Worm (Caenorhabditis elegans): ENCODE results near the gene F40G12.5.
"Not testable (repeated sequence)": the region's sequence is repeated elsewhere in the genome, so short reads cannot be mapped to it uniquely, and the experiment has no call there.

The F40G12.5 gene

DNA sequence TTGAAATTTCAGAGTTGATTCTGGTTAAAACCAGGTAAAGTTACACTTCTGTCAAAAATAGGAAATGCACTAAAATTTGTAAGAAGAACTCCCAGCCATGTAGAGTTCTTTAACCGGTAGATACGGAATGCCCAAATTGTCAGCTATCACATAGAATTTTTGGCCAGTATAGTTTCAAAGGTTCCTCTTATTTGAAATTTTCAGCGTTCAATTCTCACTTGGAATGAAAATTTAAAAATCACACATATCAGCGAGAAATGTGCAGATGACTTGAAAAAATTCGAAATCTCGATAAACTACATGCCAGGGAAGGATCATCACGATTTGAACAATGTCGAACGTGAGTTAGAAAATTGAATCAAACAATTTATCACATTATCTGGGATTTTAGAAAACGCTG lies 25.9 kb upstream of the F40G12.5 start, which contains the start of gene F14D7.3:
TSS of gene F14D7.3 (plus strand) at position 301 of the 400 bp plus-strand sequence.
- TF ChIP-seq W03F9.2 (tag; optimal IDR thresholded peaks at IDR 0.05) (no peak), dao-5 (tag; optimal IDR thresholded peaks at IDR 0.05) (no peak), him-1 (tag; optimal IDR thresholded peaks at IDR 0.05) (no peak)

ce11 chrV:14294396-14294795 lies 23.8 kb upstream of the F40G12.5 start, which contains the start of gene F14D7.9:
Gene F14D7.9 (plus strand): TSS chrV:14294696.
- no peak for TF ChIP-seq W03F9.2 (tag; optimal IDR thresholded peaks at IDR 0.05)
- TF ChIP-seq him-1 (tag; optimal IDR thresholded peaks at IDR 0.05) = no peak
- no peak for TF ChIP-seq dao-5 (tag; optimal IDR thresholded peaks at IDR 0.05)

DNA sequence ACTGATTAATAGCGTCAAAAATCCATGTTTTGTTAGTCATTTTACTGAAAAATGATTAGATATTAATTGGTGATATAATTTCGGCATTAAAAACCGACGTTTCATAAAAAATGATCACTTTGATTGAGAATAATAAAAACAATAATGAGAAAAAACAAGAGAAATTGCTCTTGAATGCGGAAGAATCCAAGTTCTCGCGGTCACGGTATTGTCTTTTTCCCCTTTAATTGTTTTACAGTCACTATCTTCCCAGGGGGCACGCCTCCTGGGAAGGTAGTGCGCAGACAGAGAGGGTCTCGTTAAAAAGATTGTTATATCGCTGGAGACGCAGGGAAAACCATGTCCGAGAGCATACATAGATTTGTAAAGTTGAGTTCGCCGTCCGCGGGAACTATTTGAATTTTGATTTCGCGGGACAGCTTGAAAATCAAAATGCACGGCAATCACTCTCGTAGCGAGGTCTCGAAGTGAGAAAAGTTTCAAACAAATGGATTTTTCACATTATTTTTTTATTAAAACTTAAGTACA lies 23.1 kb upstream of the F40G12.5 start, which contains the start of gene F14D7.2:
TSS of gene F14D7.2 (minus strand) at position 51 of the 528 bp plus-strand sequence.
- no peak for TF ChIP-seq dao-5 (tag; optimal IDR thresholded peaks at IDR 0.05)

- no peak for TF ChIP-seq dao-5 (tag; optimal IDR thresholded peaks at IDR 0.05)
- no peak for TF ChIP-seq him-1 (tag; optimal IDR thresholded peaks at IDR 0.05)
- no peak for TF ChIP-seq W03F9.2 (tag; optimal IDR thresholded peaks at IDR 0.05)
Observed at ce11 chrV:14290636-14291035, 20.0 kb upstream of the F40G12.5 start, which contains the start of gene F14D7.18. Gene F14D7.18 (minus strand): TSS chrV:14290736.

- TF ChIP-seq dao-5 (tag; optimal IDR thresholded peaks at IDR 0.05) (no peak), W03F9.2 (tag; optimal IDR thresholded peaks at IDR 0.05) (no peak), him-1 (tag; optimal IDR thresholded peaks at IDR 0.05) (no peak)
Observed at ce11 chrV:14289363-14289762, 18.7 kb upstream of the F40G12.5 start, which contains the start of gene F14D7.1. Gene F14D7.1 (minus strand): TSS chrV:14289463.

ce11 chrV:14285803-14286202 lies 15.2 kb upstream of the F40G12.5 start, which contains the start of gene F40G12.11:
Gene F40G12.11 (plus strand): TSS chrV:14286171.
- no peak for TF ChIP-seq W03F9.2 (tag; optimal IDR thresholded peaks at IDR 0.05)
- no peak for TF ChIP-seq him-1 (tag; optimal IDR thresholded peaks at IDR 0.05)
- TF ChIP-seq dao-5 (tag; optimal IDR thresholded peaks at IDR 0.05) = no peak

DNA sequence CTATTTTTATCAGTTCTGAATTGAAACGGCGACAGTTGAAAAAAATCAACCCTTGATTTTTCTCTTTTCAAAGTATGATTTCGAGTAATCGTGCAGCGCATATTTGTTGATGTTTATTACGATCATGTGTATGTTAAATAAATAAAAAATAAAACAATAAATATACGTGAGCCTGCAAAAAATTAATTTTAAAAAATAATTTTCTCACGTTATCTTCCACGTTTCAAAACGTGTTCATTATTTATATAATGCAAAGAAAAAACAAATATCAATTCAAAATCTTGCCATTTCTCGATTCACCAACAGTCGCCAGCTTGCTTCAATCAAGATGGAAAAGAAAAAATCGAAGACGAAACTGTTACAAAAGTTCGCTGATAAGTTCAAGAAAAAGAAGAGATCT lies 12.6 kb upstream of the F40G12.5 start, which contains the start of gene F40G12.10:
TSS of gene F40G12.10 (plus strand) at position 301 of the 400 bp plus-strand sequence.
- TF ChIP-seq him-1 (tag; optimal IDR thresholded peaks at IDR 0.05) (no peak), dao-5 (tag; optimal IDR thresholded peaks at IDR 0.05) (no peak), W03F9.2 (tag; optimal IDR thresholded peaks at IDR 0.05) (no peak)

- TF ChIP-seq dao-5 (tag; optimal IDR thresholded peaks at IDR 0.05) (no peak), him-1 (tag; optimal IDR thresholded peaks at IDR 0.05) (no peak)
Observed at ce11 chrV:14282222-14282709, 11.6 kb upstream of the F40G12.5 start, which contains the start of the genes srt-74 and F40G12.9. Gene srt-74 (minus strand): TSS chrV:14282322. Gene F40G12.9 (plus strand): TSS chrV:14282659.

DNA sequence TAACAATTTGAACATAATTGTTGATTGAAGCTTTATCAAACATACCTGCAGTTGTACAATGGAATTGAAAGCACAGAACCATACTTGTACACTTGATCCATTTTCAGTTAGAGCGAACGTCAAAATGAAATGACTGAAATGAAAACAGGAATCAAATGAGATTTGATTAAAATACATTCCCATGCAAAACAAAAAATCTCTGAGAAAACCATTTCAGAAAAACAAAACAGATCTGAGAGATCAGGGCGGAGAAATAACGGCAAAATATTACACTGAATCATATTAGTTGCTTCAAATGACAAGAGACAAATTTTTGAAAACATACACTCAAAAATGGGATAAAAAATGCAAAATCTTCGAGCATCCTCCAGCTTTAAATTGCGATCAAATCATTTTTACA lies 9.1 kb upstream of the F40G12.5 start, which contains the start of gene srt-33:
TSS of gene srt-33 (minus strand) at position 101 of the 400 bp plus-strand sequence.
- TF ChIP-seq him-1 (tag; optimal IDR thresholded peaks at IDR 0.05) (no peak), dao-5 (tag; optimal IDR thresholded peaks at IDR 0.05) (no peak), W03F9.2 (tag; optimal IDR thresholded peaks at IDR 0.05) (no peak)

DNA sequence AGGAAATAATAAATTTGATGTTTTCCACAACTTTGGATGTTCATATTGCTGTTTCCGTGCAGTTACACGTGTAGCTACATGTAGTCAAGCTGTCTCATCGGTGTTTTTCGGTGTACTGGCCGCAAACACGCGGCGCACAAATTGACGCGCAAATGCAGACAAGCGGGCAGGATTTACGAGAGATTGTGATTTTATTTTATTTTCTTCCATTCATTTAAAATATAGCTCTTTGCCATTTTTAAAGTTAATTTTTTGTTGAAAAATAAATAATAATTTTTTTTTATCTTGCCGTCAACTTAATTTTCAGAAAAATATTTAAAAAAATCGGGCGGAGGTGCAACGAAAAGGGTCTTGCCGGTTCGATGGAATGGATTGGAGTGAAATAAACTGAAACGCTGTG lies 3.6 kb upstream of the F40G12.5 start, which contains the start of gene F40G12.7:
TSS of gene F40G12.7 (plus strand) at position 301 of the 400 bp plus-strand sequence.
- not testable (repeated sequence) for TF ChIP-seq W03F9.2, him-1, dao-5 (tag; optimal IDR thresholded peaks at IDR 0.05)

DNA sequence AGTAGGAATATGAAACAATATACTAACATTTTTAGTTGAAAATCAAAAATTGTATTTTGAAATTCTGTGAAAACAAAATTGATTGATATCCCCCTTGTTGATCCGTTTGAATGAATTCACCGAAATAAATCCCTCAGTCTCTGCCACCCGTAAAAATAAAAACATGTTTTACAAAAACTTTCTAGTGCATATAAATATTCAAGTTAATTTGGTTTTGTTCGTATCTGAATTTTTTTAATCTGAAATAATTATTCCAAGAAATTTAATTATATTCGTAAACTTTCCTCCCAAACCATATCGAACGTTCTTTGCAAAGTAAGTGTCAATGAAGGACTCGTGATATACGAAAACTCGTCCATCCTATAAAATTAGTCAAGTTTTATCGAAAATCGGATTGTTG lies 2.4 kb upstream of the F40G12.5 start, which contains the start of gene F40G12.6:
TSS of gene F40G12.6 (minus strand) at position 101 of the 400 bp plus-strand sequence.
- TF ChIP-seq dao-5 (tag; optimal IDR thresholded peaks at IDR 0.05) (no peak), W03F9.2 (tag; optimal IDR thresholded peaks at IDR 0.05) (no peak), him-1 (tag; optimal IDR thresholded peaks at IDR 0.05) (no peak)

DNA sequence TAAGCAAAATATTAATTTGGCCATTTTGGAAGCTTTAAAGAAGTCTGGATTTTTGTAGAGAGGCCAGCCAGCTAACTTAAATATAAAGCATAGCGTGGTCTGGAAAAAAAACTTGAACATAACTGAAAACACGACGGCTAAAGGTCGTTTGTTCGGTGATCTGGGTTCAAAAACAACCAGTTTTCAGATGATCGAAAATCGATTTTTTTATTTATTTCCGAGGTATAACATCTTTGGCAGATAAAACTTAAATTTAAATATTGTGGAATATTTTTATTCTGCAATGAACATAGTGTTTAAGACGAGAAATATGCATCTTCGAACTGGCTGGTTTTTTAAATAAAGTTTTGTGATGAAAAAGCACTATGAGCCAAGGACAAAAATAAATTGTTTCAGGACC lies 2.0 kb downstream of the F40G12.5 start, which contains the start of gene F40G12.4:
TSS of gene F40G12.4 (minus strand) at position 101 of the 400 bp plus-strand sequence.
- no peak for TF ChIP-seq him-1 (tag; optimal IDR thresholded peaks at IDR 0.05)
- TF ChIP-seq dao-5 (tag; optimal IDR thresholded peaks at IDR 0.05) = no peak
- no peak for TF ChIP-seq W03F9.2 (tag; optimal IDR thresholded peaks at IDR 0.05)

ce11 chrV:14267326-14267942 lies 3.2 kb downstream of the F40G12.5 start:
- TF ChIP-seq him-1 (tag; optimal IDR thresholded peaks at IDR 0.05) (no peak), dao-5 (tag; optimal IDR thresholded peaks at IDR 0.05) (no peak), W03F9.2 (tag; optimal IDR thresholded peaks at IDR 0.05) (no peak)

ce11 chrV:14260831-14261230 lies 9.8 kb downstream of the F40G12.5 start, which contains the start of gene F40G12.2:
Gene F40G12.2 (minus strand): TSS chrV:14260931.
- no peak for TF ChIP-seq W03F9.2 (tag; optimal IDR thresholded peaks at IDR 0.05)
- TF ChIP-seq him-1 (tag; optimal IDR thresholded peaks at IDR 0.05) = no peak
- no peak for TF ChIP-seq dao-5 (tag; optimal IDR thresholded peaks at IDR 0.05)

All from whole organism, L4/young adult.